Fruit fly (Drosophila melanogaster): Measurements from ENCODE around the gene CG12204.

The CG12204 gene

DNA sequence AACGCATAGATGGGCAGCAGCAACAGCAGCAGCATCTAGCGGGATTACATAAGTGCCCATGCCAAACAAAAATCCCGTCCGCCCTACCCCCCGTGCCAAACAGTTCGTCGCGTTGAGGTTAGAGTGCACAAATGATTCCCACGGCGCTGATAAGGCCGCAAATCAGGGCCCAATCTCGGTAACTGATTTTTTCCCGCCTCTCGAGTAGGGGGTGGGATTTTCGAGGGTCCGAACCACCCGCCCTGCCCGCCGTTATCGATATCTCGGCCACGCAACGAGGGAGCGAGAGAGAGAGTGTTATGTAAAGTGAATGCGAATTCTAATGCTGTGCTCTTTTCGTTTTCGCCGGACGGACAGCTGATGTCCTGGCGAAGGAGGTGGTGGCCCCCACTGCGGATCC is 26.7 kb upstream of the CG12204 start:
- no peak for TF ChIP-seq cyc (GFP tag; optimal IDR thresholded peaks at IDR 0.05)
- peak; percentile 67 for TF ChIP-seq vri (GFP tag; optimal IDR thresholded peaks at IDR 0.05)
- TF ChIP-seq svp (GFP tag), result peak; percentile 74
- no peak for TF ChIP-seq CG10669 (GFP tag; optimal IDR thresholded peaks at IDR 0.05)

DNA sequence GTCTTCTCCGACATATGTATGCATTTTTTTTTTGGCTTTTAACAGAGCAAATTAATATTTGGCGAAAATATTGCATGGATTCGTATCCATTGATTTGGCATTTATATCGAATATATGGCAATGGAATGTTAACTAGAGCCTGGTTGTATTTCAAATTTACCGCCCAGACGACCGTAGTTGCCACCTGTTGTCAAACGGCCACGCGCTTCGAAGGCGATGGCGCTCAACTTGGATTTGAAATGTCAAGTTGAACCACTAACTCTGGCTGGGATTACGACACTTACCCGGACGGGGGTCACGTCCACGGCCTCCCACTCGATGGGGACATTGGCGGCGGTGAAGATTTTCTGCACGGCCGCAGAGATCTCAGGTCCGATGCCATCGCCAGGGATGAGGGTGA is 26.2 kb upstream of the CG12204 start:
- TF ChIP-seq Eip78C (GFP tag), result no peak

DNA sequence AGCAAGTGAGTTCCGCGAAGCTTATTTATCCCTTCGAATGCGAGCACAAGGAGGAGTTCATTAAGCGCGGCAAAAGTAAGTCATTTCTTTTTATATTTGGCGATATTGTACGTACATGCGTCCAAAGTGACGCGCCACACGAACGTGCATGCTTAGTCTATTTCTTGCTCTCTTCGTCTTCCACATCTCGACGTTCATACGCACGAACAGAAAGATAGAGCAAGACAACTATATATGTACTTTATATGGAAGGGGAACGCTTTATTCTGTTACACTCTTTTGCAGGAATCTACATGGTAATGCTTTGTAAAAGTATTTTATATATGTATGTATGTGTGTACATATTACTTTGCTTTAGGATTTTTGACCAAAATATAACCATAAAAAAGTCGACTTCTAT is 16.0 kb upstream of the CG12204 start:
- TF ChIP-seq CG6854 (GFP tag; optimal IDR thresholded peaks at IDR 0.05), result no peak
- no peak for TF ChIP-seq CG7368 (GFP tag; optimal IDR thresholded peaks at IDR 0.05)
- no peak for TF ChIP-seq fd59A (GFP tag; optimal IDR thresholded peaks at IDR 0.05)
- no peak for TF ChIP-seq Ets21C (GFP tag; optimal IDR thresholded peaks at IDR 0.05)
- no peak for TF ChIP-seq Hr4 (GFP tag; optimal IDR thresholded peaks at IDR 0.05)
- TF ChIP-seq CG6163 (GFP tag; IDR thresholded peaks at IDR 0.05), result no peak
- no peak for TF ChIP-seq CG15336 (GFP tag; IDR thresholded peaks at IDR 0.05)
- TF ChIP-seq Sox102F (GFP tag; optimal IDR thresholded peaks at IDR 0.05), result no peak
- no peak for TF ChIP-seq pdm3 (GFP tag; optimal IDR thresholded peaks at IDR 0.05)
- TF ChIP-seq topi (GFP tag; optimal IDR thresholded peaks at IDR 0.05), result no peak
- TF ChIP-seq CG6276 (GFP tag; optimal IDR thresholded peaks at IDR 0.05), result no peak
- TF ChIP-seq vri (GFP tag; optimal IDR thresholded peaks at IDR 0.05), result no peak
- TF ChIP-seq Ets96B (tag; optimal IDR thresholded peaks at IDR 0.05), result no peak
- TF ChIP-seq CG10631 (GFP tag; optimal IDR thresholded peaks at IDR 0.05), result no peak

- TF ChIP-seq vri (GFP tag; optimal IDR thresholded peaks at IDR 0.05) (no peak), CG3919 (GFP tag; optimal IDR thresholded peaks at IDR 0.05) (peak; percentile 0), Sox14 (GFP tag; optimal IDR thresholded peaks at IDR 0.05) (peak; percentile 32), acj6 (GFP tag; optimal IDR thresholded peaks at IDR 0.05) (no peak), esn (GFP tag; optimal IDR thresholded peaks at IDR 0.05) (peak; percentile 37), CG31627 (GFP tag; optimal IDR thresholded peaks at IDR 0.05) (peak; percentile 27), svp (GFP tag) (peak; percentile 93), CG6163 (GFP tag; IDR thresholded peaks at IDR 0.05) (peak; percentile 56; the same call in 2 of the 3 replicates), lz (GFP tag; optimal IDR thresholded peaks at IDR 0.05) (peak; percentile 26), Eip78C (GFP tag) (peak; percentile 73), Smox (GFP tag; optimal IDR thresholded peaks at IDR 0.05) (peak; percentile 25), CG32006 (GFP tag; optimal IDR thresholded peaks at IDR 0.05) (no peak), CG6792 (GFP tag; optimal IDR thresholded peaks at IDR 0.05) (peak; percentile 2), ss (GFP tag; optimal IDR thresholded peaks at IDR 0.05) (peak in 1 of 2 experiments; percentile 31), CG10669 (GFP tag; optimal IDR thresholded peaks at IDR 0.05) (no peak), OdsH (GFP tag; optimal IDR thresholded peaks at IDR 0.05) (no peak), eg (GFP tag; IDR thresholded peaks at IDR 0.05) (0 out of 3 replicates have a peak, but pooled peaks have one; percentile 30), Blimp-1 (GFP tag; optimal IDR thresholded peaks at IDR 0.05) (peak; percentile 93), CG15336 (GFP tag; IDR thresholded peaks at IDR 0.05) (0 out of 2 replicates have a peak, but pooled peaks have one; percentile 14), CG9139 (GFP tag; optimal IDR thresholded peaks at IDR 0.05) (no peak), Eip75B (GFP tag; optimal IDR thresholded peaks at IDR 0.05) (peak; percentile 41), CG6854 (GFP tag; optimal IDR thresholded peaks at IDR 0.05) (peak; percentile 35)
Observed at dm6 chrX:19505334-19506185, 11.4 kb upstream of the CG12204 start.
